Worm (Caenorhabditis elegans) whole organism, L2 larva: ENCODE results near the gene rip-1.

Experiments
- C34F6.9 ChIP-seq: fragments of 150-350 bp; optimal IDR thresholded peaks from 2 replicates; lab custom pipeline; 2014; ENCODE audit warnings: missing biosample characterization, missing genetic modification characterization
- F13H6.1 ChIP-seq: sonication (generic microtip); optimal IDR thresholded peaks from 2 replicates; lab custom pipeline; 2016; ENCODE audit warnings: missing genetic modification characterization, missing compliant biosample characterization
- R02D3.7 ChIP-seq: fragments of 150-350 bp; optimal IDR thresholded peaks from 2 replicates; lab custom pipeline; 2014; ENCODE audit warnings: missing biosample characterization, missing genetic modification characterization
- Y55F3AM.14 ChIP-seq: fragments of 200-800 bp; sonication (Bioruptor generic); optimal IDR thresholded peaks from 2 replicates; lab custom pipeline; 2018; ENCODE audit warnings: mild to moderate bottlenecking, missing genetic modification characterization, missing compliant biosample characterization
- ZK546.5 ChIP-seq: sonication (generic microtip); optimal IDR thresholded peaks from 2 replicates; lab custom pipeline; 2017; ENCODE audit warnings: missing biosample characterization, missing genetic modification characterization
- alr-1 ChIP-seq: fragments of 150-350 bp; optimal IDR thresholded peaks from 2 replicates; lab custom pipeline; 2014; ENCODE audit warnings: missing biosample characterization, missing genetic modification characterization
- blmp-1 ChIP-seq: sonication (generic microtip); optimal IDR thresholded peaks from 2 replicates; lab custom pipeline; 2017; ENCODE audit warnings: missing genetic modification characterization, mild to moderate bottlenecking, missing compliant biosample characterization, antibody characterized with exemption, moderate library complexity; ENCODE audit not compliant: insufficient read depth
- ceh-16 ChIP-seq: fragments of 150-350 bp; optimal IDR thresholded peaks from 2 replicates; lab custom pipeline; 2014; ENCODE audit warnings: missing biosample characterization, missing genetic modification characterization
- ceh-82 ChIP-seq: fragments of 150-350 bp; optimal IDR thresholded peaks from 2 replicates; lab custom pipeline; 2014; ENCODE audit warnings: missing biosample characterization, missing genetic modification characterization
- dmd-4 ChIP-seq: sonication (generic microtip); optimal IDR thresholded peaks from 2 replicates; lab custom pipeline; 2017; ENCODE audit warnings: missing biosample characterization, missing genetic modification characterization
- egl-27 ChIP-seq: sonication (generic microtip); optimal IDR thresholded peaks from 3 replicates; lab custom pipeline; 2017; ENCODE audit warnings: missing biosample characterization, missing genetic modification reagents, missing genetic modification characterization
- elt-1 ChIP-seq: fragments of 150-350 bp; optimal IDR thresholded peaks from 2 replicates; lab custom pipeline; 2014; ENCODE audit warnings: missing biosample characterization, missing genetic modification characterization
- elt-3 ChIP-seq: sonication (generic microtip); optimal IDR thresholded peaks from 2 replicates; lab custom pipeline; 2017; ENCODE audit warnings: missing biosample characterization, missing genetic modification characterization
- fos-1 ChIP-seq: fragments of 150-350 bp; optimal IDR thresholded peaks from 2 replicates; lab custom pipeline; 2014; ENCODE audit warnings: missing biosample characterization, missing genetic modification characterization
- gmeb-1 ChIP-seq: fragments of 150-350 bp; optimal IDR thresholded peaks from 2 replicates; lab custom pipeline; 2014; ENCODE audit warnings: missing biosample characterization, missing genetic modification characterization
- lin-11 ChIP-seq: fragments of 150-350 bp; sonication (generic microtip); optimal IDR thresholded peaks from 2 replicates; lab custom pipeline; 2014; ENCODE audit warnings: missing biosample characterization, missing genetic modification characterization, inconsistent platforms, mixed read lengths
- lin-13 ChIP-seq: fragments of 150-350 bp; optimal IDR thresholded peaks from 2 replicates; lab custom pipeline; 2014; ENCODE audit warnings: missing biosample characterization, missing genetic modification reagents, missing genetic modification characterization
- lsy-2 ChIP-seq, 2 experiments: fragments of 150-350 bp in 1 of 2; sonication (generic microtip) in 1 of 2; optimal IDR thresholded peaks; 2 replicates each; lab custom pipeline; 2014 to 2017; ENCODE audit warnings: missing biosample characterization in 2 of 2, missing genetic modification characterization in 2 of 2
- mbf-1 ChIP-seq: sonication (generic microtip); optimal IDR thresholded peaks from 2 replicates; lab custom pipeline; 2017; ENCODE audit warnings: missing biosample characterization, missing genetic modification characterization
- mdl-1 ChIP-seq, 2 experiments: fragments of 150-350 bp in 1 of 2; sonication (generic microtip) in 1 of 2; optimal IDR thresholded peaks; 2 replicates each; lab custom pipeline; 2017; ENCODE audit warnings: missing biosample characterization in 2 of 2, missing genetic modification characterization in 2 of 2
- nhr-10 ChIP-seq: sonication (generic microtip); optimal IDR thresholded peaks from 2 replicates; lab custom pipeline; 2017; ENCODE audit warnings: missing biosample characterization, missing genetic modification characterization
- nhr-11 ChIP-seq: fragments of 150-350 bp; optimal IDR thresholded peaks from 2 replicates; lab custom pipeline; 2014; ENCODE audit warnings: missing biosample characterization, missing genetic modification characterization
- nhr-129 ChIP-seq: fragments of 150-350 bp; optimal IDR thresholded peaks from 2 replicates; lab custom pipeline; 2014; ENCODE audit warnings: missing biosample characterization, missing genetic modification characterization
- nhr-21 ChIP-seq: fragments of 150-350 bp; optimal IDR thresholded peaks from 2 replicates; lab custom pipeline; 2014; ENCODE audit warnings: missing biosample characterization, missing genetic modification characterization
- nhr-23 ChIP-seq: fragments of 150-350 bp; optimal IDR thresholded peaks from 2 replicates; lab custom pipeline; 2014; ENCODE audit warnings: missing biosample characterization, missing genetic modification reagents, missing genetic modification characterization
- nhr-237 ChIP-seq: fragments of 150-350 bp; optimal IDR thresholded peaks from 2 replicates; lab custom pipeline; 2014; ENCODE audit warnings: missing biosample characterization, missing genetic modification characterization
- nhr-25 ChIP-seq: fragments of 150-350 bp; sonication (generic microtip); optimal IDR thresholded peaks from 3 replicates; lab custom pipeline; 2014; ENCODE audit warnings: missing biosample characterization, missing genetic modification characterization
- nhr-6 ChIP-seq: fragments of 150-350 bp; optimal IDR thresholded peaks from 2 replicates; lab custom pipeline; 2014; ENCODE audit warnings: missing biosample characterization, missing genetic modification characterization
- unc-39 ChIP-seq: fragments of 150-350 bp; optimal IDR thresholded peaks from 2 replicates; lab custom pipeline; 2014; ENCODE audit warnings: missing biosample characterization, missing genetic modification characterization
- unc-55 ChIP-seq: fragments of 150-350 bp; sonication (generic microtip); optimal IDR thresholded peaks from 3 replicates; lab custom pipeline; 2014; ENCODE audit warnings: missing biosample characterization, missing genetic modification reagents, missing genetic modification characterization
- unc-62 ChIP-seq: fragments of 150-350 bp; optimal IDR thresholded peaks from 2 replicates; lab custom pipeline; 2014; ENCODE audit warnings: missing biosample characterization, missing genetic modification reagents, missing genetic modification characterization
- zag-1 ChIP-seq: fragments of 150-350 bp; optimal IDR thresholded peaks from 2 replicates; lab custom pipeline; 2014; ENCODE audit warnings: missing biosample characterization, missing genetic modification characterization
- ztf-1 ChIP-seq: fragments of 200-800 bp; sonication (Bioruptor generic); conservative IDR thresholded peaks from 2 replicates; pipeline ENCODE4 v1.3.6; 2022; ENCODE audit warnings: missing genetic modification characterization, missing compliant biosample characterization
- ztf-4 ChIP-seq: fragments of 150-350 bp; optimal IDR thresholded peaks from 2 replicates; lab custom pipeline; 2014; ENCODE audit warnings: missing biosample characterization, missing genetic modification characterization

The rip-1 gene

DNA sequence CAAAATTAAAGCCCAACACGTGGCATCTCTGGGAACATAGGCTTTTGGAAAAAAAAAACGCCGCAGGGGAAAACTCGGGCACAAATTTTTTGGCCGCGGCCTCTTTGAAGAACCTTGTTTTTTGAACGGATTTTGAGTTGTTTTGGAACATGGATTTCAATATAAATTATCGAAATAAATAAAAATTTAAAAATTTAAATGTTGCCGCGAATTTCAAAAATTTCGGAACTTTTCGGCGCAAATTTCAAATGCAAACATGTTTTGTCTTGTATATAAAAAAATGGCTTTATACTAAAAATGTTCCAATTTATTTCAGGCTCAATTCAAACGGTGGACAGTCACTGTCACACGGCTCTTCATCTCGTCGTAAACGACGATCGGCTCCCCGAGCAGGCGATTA lies 14.5 kb downstream of the rip-1 start:
- TF ChIP-seq fos-1 (tag; lab: Kevin White, UChicago) = no peak
- TF ChIP-seq ZK546.5 (tag; lab: Kevin White, UChicago) = no peak
- TF ChIP-seq gmeb-1 (tag; lab: Kevin White, UChicago) = no peak
- TF ChIP-seq blmp-1 = no peak
- no peak for TF ChIP-seq unc-39
- TF ChIP-seq nhr-25 (tag; lab: Kevin White, UChicago) = no peak
- TF ChIP-seq lin-13 (GFP tag; lab: Kevin White, UChicago) = no peak
- no peak for TF ChIP-seq zag-1 (tag; lab: Kevin White, UChicago)
- no peak for TF ChIP-seq nhr-11 (tag; lab: Kevin White, UChicago)
- TF ChIP-seq elt-1 (tag; lab: Kevin White, UChicago) = no peak
- no peak for TF ChIP-seq R02D3.7 (tag; lab: Kevin White, UChicago)
- TF ChIP-seq ztf-4 = no peak
- no peak for TF ChIP-seq lsy-2 (tag; optimal IDR thresholded peaks at IDR 0.05; lab: Kevin White, UChicago)
- TF ChIP-seq alr-1 (tag; lab: Kevin White, UChicago) = no peak
- no peak for TF ChIP-seq unc-55 (GFP tag; lab: Kevin White, UChicago)
- TF ChIP-seq F13H6.1 (tag; lab: Kevin White, UChicago) = no peak
- TF ChIP-seq Y55F3AM.14 (GFP tag; lab: Kevin White, UChicago) = no peak

DNA sequence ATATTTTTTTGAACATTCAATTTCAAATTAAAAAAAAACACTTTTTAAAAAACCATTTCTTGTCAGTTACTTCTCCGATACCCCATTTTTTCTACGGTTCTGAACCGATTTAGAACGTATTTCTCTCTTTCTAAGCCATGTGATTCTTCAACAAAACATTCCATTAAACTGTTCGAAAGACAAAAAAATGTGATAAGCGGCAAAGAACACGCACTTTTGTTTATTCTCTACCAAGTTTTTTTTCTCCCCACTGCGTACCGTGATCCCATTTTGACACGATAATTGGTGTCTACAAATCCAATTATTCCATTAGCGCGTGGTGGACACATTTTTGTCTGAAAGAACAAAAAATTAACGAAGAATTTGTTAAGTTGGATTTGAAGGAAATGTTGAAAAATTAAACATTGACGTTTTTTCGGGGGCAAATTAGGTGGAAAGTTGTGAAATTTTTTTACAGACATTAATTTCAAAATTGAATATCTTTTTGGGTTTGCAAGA lies 17.2 kb downstream of the rip-1 start:
- TF ChIP-seq nhr-129 (tag; lab: Kevin White, UChicago) (peak; percentile 13), ZK546.5 (tag; lab: Kevin White, UChicago) (no peak), nhr-6 (tag; lab: Kevin White, UChicago) (no peak)

DNA sequence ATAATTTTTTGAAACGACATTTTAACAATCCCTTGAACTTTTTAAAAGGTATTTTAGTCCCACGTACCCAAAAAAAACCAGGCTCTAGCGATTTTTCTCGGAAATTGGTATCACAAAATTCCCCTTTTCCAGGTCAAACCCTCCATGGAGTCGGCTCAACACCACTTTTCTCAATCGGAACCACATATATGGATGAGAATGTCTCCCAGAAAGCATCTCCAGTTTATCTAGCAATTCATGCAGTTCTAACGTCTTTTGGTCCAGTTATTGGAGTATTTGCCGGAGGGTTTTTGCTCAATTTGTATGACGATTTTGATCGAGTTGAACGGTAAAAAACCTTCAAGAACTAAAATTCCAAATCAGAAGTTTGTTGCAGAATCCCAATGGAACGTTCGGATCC lies 18.5 kb downstream of the rip-1 start:
- no peak for TF ChIP-seq C34F6.9 (tag; lab: Kevin White, UChicago)
- no peak for TF ChIP-seq zag-1 (tag; lab: Kevin White, UChicago)
- no peak for TF ChIP-seq nhr-23 (tag; lab: Kevin White, UChicago)
- TF ChIP-seq unc-62 (GFP tag; lab: Kevin White, UChicago) = no peak
- no peak for TF ChIP-seq dmd-4 (tag; lab: Kevin White, UChicago)
- no peak for TF ChIP-seq alr-1 (tag; lab: Kevin White, UChicago)
- no peak for TF ChIP-seq ztf-4
- TF ChIP-seq egl-27 = no peak
- no peak for TF ChIP-seq elt-3 (tag; lab: Kevin White, UChicago)
- no peak for TF ChIP-seq elt-1 (tag; lab: Kevin White, UChicago)
- TF ChIP-seq unc-39 = no peak
- TF ChIP-seq mdl-1 (tag; optimal IDR thresholded peaks at IDR 0.05; lab: Kevin White, UChicago) = no peak
- no peak for TF ChIP-seq nhr-10 (tag; lab: Kevin White, UChicago)
- TF ChIP-seq lin-13 (GFP tag; lab: Kevin White, UChicago) = no peak
- no peak for TF ChIP-seq nhr-11 (tag; lab: Kevin White, UChicago)
- no peak for TF ChIP-seq blmp-1
- TF ChIP-seq nhr-237 = no peak
- TF ChIP-seq mbf-1 = no peak
- no peak for TF ChIP-seq lsy-2 (tag; optimal IDR thresholded peaks at IDR 0.05; lab: Kevin White, UChicago)
- no peak for TF ChIP-seq ztf-1

DNA sequence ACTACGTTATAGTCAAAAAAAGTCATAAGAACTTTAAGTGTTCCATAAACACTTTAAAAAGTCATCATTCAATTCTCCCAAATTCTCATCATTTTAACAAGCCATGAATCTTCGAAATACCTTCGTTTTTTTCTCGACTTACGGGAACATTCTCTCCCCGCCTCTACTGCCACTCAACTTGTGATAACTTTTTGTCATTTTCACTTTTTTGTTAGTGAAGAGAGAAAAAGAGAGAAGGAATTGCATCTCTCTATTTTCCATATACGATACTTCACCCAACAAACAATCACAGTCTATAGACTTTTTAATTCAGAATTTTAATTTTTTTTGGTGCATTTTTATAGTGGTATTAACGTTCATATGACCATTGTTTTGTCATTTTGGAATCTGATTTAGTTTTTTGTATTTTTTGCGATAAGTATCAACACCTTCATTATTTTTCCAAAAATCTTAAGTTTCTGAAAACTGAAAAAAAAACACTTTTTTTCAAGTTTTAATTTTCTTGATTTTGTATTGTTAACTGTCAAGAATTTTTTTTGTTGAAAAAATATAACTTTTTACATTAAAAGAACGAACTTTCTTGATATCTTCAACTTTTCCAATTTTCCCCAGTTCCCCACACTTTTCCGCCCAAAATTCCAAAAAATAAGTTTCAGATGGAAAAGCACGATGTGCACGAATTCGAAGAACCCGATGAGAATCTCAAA lies 19.9 kb downstream of the rip-1 start, which contains the start of gene Y70G10A.3:
TSS of gene Y70G10A.3 (plus strand) at position 657 of the 707 bp plus-strand sequence.
- TF ChIP-seq blmp-1 (peak; percentile 29), nhr-25 (tag; lab: Kevin White, UChicago) (no peak), ceh-16 (no peak)
- TF ChIP-seq, all 48 proteins: peak for 1

DNA sequence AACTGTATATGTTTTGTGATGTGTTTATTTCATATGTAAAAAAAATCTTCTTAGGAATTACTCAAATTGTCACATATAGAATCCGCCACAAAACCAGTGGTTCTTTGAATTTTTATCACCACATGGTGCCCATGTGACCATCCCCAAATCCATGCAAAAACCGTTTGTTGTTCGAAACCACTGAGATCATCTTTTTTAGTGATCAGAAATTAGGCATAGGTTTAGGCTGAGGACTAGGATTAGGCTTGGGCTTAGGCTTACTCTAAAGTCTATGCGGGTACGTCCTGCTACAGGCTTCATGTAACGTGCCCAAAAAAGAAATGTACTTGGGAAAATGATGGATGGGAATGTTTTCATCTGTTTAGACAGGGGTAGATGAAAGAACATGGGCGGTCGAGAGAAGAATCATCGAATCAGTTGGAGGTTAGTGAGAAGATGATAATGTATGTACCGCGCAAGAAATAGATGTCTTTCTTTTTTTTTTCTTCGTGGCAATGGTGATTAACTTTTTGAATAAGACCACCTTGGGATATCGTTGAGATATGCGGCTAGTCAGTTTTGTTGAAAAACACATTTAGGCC lies 22.2 kb downstream of the rip-1 start:
- no peak for TF ChIP-seq Y55F3AM.14 (GFP tag; lab: Kevin White, UChicago)
- no peak for TF ChIP-seq egl-27
- no peak for TF ChIP-seq lin-11 (tag; lab: Kevin White, UChicago)
- no peak for TF ChIP-seq ceh-82 (tag; lab: Kevin White, UChicago)
- TF ChIP-seq ztf-4 = no peak
- peak; percentile 11 for TF ChIP-seq nhr-21 (tag; lab: Kevin White, UChicago)
- peak; percentile 9 for TF ChIP-seq fos-1 (tag; lab: Kevin White, UChicago)
- TF ChIP-seq mdl-1 (tag; optimal IDR thresholded peaks at IDR 0.05; lab: Kevin White, UChicago) = no peak
- TF ChIP-seq, all 48 proteins: peak for 2
